Worm (Caenorhabditis elegans): ENCODE measurements around the gene K11E4.6.

- TF ChIP-seq snpc-4 (tag; optimal IDR thresholded peaks at IDR 0.05) (no peak), lsy-2 (tag; optimal IDR thresholded peaks at IDR 0.05) (no peak), elt-1 (tag; optimal IDR thresholded peaks at IDR 0.05; ENCODE audit: borderline replicate concordance, insufficient read depth) (no peak), blmp-1 (tag; optimal IDR thresholded peaks at IDR 0.05) (no peak), zip-8 (tag; optimal IDR thresholded peaks at IDR 0.05) (no peak), elt-3 (tag; optimal IDR thresholded peaks at IDR 0.05) (no peak), nhr-28 (tag; optimal IDR thresholded peaks at IDR 0.05) (no peak)
These were observed 36.8 kb upstream of the K11E4.6 start, which contains the start of gene adm-2 for ce11 chrX:13687655-13688054.
